Worm (Caenorhabditis elegans): ENCODE measurements around the gene ncx-5.

DNA sequence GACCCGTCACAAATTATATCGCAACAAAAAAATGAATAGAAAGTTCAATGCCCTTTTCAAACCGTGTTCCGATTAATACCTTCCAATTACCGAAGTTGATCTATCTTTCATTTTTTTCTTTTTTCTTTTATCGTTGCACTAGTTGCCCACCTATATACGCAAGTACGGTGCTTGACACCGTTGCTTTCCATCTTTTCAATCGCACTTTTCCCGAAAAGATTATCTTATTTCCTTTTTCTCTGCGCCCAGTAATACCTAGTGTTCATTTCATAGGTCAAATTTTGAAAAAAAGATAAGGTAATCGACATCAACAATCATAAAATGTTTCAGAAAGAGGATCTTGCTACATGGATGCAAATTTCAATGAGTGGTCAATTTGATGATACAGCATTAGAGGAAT, 39.7 kb upstream of the ncx-5 start:
- TF ChIP-seq blmp-1 (tag; optimal IDR thresholded peaks at IDR 0.05) (no peak), nhr-237 (tag; optimal IDR thresholded peaks at IDR 0.05) (no peak), ces-1 (GFP tag; optimal IDR thresholded peaks at IDR 0.05) (no peak), elt-3 (tag; optimal IDR thresholded peaks at IDR 0.05) (no peak)

All from whole organism, mixed stage, embryonic.